Worm (Caenorhabditis elegans) whole organism, young adult: Measurements from ENCODE around the gene twk-24.

ENCODE experiments used
- let-526 ChIP-seq: fragments of 200-800 bp; sonication (Bioruptor generic); IDR thresholded peaks from 2 replicates; pipeline ENCODE4 v1.3.6; 2022; ENCODE audit warnings: missing genetic modification reagents, missing genetic modification characterization, missing compliant biosample characterization
- rpc-1 ChIP-seq, 2 experiments: fragments of 150-350 bp in 1 of 2; sonication (generic microtip) in 1 of 2; optimal IDR thresholded peaks; 2 replicates each; lab custom pipeline; 2014 to 2018; ENCODE audit warnings: missing biosample characterization in 1 of 2, missing genetic modification characterization in 1 of 2, missing genetic modification reagents in 1 of 2, missing genotype in 1 of 2
- snpc-4 ChIP-seq, 5 experiments: fragments of 150-350 bp in 1 of 5; sonication (generic microtip) in 4 of 5; optimal IDR thresholded peaks; 2 replicates each; lab custom pipeline; 2014 to 2018; ENCODE audit warnings: missing genetic modification characterization in 5 of 5, missing biosample characterization in 3 of 5, antibody characterized with exemption in 2 of 5, mild to moderate bottlenecking in 2 of 5, missing compliant biosample characterization in 2 of 5, missing genotype in 2 of 5, moderate library complexity in 2 of 5, missing genetic modification reagents in 1 of 5
- ztf-28 ChIP-seq: fragments of 200-800 bp; sonication (Bioruptor generic); IDR thresholded peaks from 2 replicates; pipeline ENCODE4 v1.3.6; 2022; ENCODE audit warnings: missing genetic modification reagents, missing genetic modification characterization, missing compliant biosample characterization

ce11 chrV:12314413-12314812, 45.3 kb upstream of the twk-24 start:
- no peak for TF ChIP-seq snpc-4 (GFP tag; optimal IDR thresholded peaks at IDR 0.05; lab: Kevin White, UChicago)
- TF ChIP-seq snpc-4 (tag; optimal IDR thresholded peaks at IDR 0.05; lab: Kevin White, UChicago): no peak
- TF ChIP-seq rpc-1 (optimal IDR thresholded peaks at IDR 0.05; lab: Kevin White, UChicago): no peak
- TF ChIP-seq rpc-1 (tag; optimal IDR thresholded peaks at IDR 0.05; lab: Kevin White, UChicago): no peak
- no peak for TF ChIP-seq let-526 (GFP tag; lab: Robert Waterston, UW)
- TF ChIP-seq ztf-28 (GFP tag; lab: Robert Waterston, UW): no peak
